Worm (Caenorhabditis elegans) whole organism, midembryonic: ENCODE results near the gene K11H3.2.

Experiments used
- T22C8.4 ChIP-seq: fragments of 200-800 bp; sonication (Bioruptor generic); IDR thresholded peaks from 2 replicates; pipeline ENCODE4 v1.3.6; 2022; ENCODE audit warnings: missing genetic modification characterization, missing compliant biosample characterization
- cog-1 ChIP-seq: sonication (generic microtip); optimal IDR thresholded peaks from 2 replicates; lab custom pipeline; 2016; ENCODE audit warnings: missing genetic modification characterization, missing compliant biosample characterization
- flt-1 ChIP-seq: fragments of 200-800 bp; sonication (Bioruptor generic); IDR thresholded peaks from 2 replicates; pipeline ENCODE4 v1.3.6; 2022; ENCODE audit warnings: missing genetic modification characterization, missing compliant biosample characterization
- klf-2 ChIP-seq: fragments of 200-800 bp; sonication (Bioruptor generic); conservative IDR thresholded peaks from 2 replicates; pipeline ENCODE4 v1.3.6; 2022; ENCODE audit warnings: missing genetic modification reagents, missing genetic modification characterization, missing compliant biosample characterization
- med-1 ChIP-seq: sonication (generic microtip); optimal IDR thresholded peaks from 2 replicates; lab custom pipeline; 2017; ENCODE audit warnings: missing genetic modification characterization, mild to moderate bottlenecking, missing compliant biosample characterization, antibody characterized with exemption, missing genetic modification reagents; ENCODE audit not compliant: insufficient read depth
- ref-1 ChIP-seq: fragments of 200-800 bp; sonication (Bioruptor generic); conservative IDR thresholded peaks from 2 replicates; pipeline ENCODE4 v1.3.6; 2022; ENCODE audit warnings: missing genetic modification reagents, missing genetic modification characterization, missing compliant biosample characterization
- tab-1 ChIP-seq: fragments of 200-800 bp; sonication (Bioruptor generic); IDR thresholded peaks from 2 replicates; pipeline ENCODE4 v1.3.6; 2022; ENCODE audit warnings: missing genetic modification characterization, missing compliant biosample characterization
- ztf-23 ChIP-seq: fragments of 200-800 bp; sonication (Bioruptor generic); IDR thresholded peaks from 2 replicates; pipeline ENCODE4 v1.3.6; 2022; ENCODE audit warnings: missing genetic modification reagents, missing genetic modification characterization, missing compliant biosample characterization
- ztf-29 ChIP-seq: fragments of 200-800 bp; sonication (Bioruptor generic); IDR thresholded peaks from 2 replicates; pipeline ENCODE4 v1.3.6; 2022; ENCODE audit warnings: missing genetic modification reagents, missing genetic modification characterization, missing compliant biosample characterization

- TF ChIP-seq klf-2 (GFP tag; lab: Robert Waterston, UW) (no peak), ref-1 (GFP tag; lab: Robert Waterston, UW) (no peak), cog-1 (tag; lab: Kevin White, UChicago) (no peak), med-1 (GFP tag; lab: Kevin White, UChicago) (no peak), ztf-23 (no peak), tab-1 (no peak), T22C8.4 (GFP tag; lab: Robert Waterston, UW) (no peak), flt-1 (no peak), ztf-29 (GFP tag; lab: Robert Waterston, UW) (no peak)
Measured at ce11 chrIII:9849950-9850349, 3.8 kb downstream of the K11H3.2 start.
